Worm (Caenorhabditis elegans) whole organism, young adult: ENCODE measurements around the gene srw-118.
A peak's percentile ranks its signal among the peaks of the same experiment; 100 is the strongest.

ENCODE experiments used
- B0261.1 ChIP-seq: sonication (generic microtip); optimal IDR thresholded peaks from 2 replicates; lab custom pipeline; 2016; ENCODE audit warnings: mild to moderate bottlenecking, missing genetic modification characterization, moderate library complexity, missing compliant biosample characterization
- F10E7.11 ChIP-seq: sonication (generic microtip); optimal IDR thresholded peaks from 2 replicates; lab custom pipeline; 2017; ENCODE audit warnings: mild to moderate bottlenecking, missing genetic modification characterization, moderate library complexity, missing compliant biosample characterization
- F33H1.4 ChIP-seq: fragments of 200-800 bp; sonication (Bioruptor generic); IDR thresholded peaks from 2 replicates; pipeline ENCODE4 v1.3.6; 2022; ENCODE audit warnings: missing genetic modification reagents, missing genetic modification characterization, missing compliant biosample characterization
- F39B2.1 ChIP-seq: fragments of 200-800 bp; sonication (Bioruptor generic); IDR thresholded peaks from 2 replicates; pipeline ENCODE4 v1.3.6; 2022; ENCODE audit warnings: missing genetic modification reagents, missing genetic modification characterization, missing compliant biosample characterization
- F49E8.2 ChIP-seq: sonication (generic microtip); optimal IDR thresholded peaks from 3 replicates; lab custom pipeline; 2017; ENCODE audit warnings: missing genetic modification characterization, mild to moderate bottlenecking, missing compliant biosample characterization, antibody characterized with exemption, moderate library complexity; ENCODE audit not compliant: insufficient read depth
- F52B5.7 ChIP-seq: sonication (generic microtip); optimal IDR thresholded peaks from 2 replicates; lab custom pipeline; 2016; ENCODE audit warnings: mild to moderate bottlenecking, missing genetic modification characterization, missing compliant biosample characterization
- F55B11.4 ChIP-seq: sonication (generic microtip); optimal IDR thresholded peaks from 2 replicates; lab custom pipeline; 2016; ENCODE audit warnings: missing compliant biosample characterization, missing genetic modification characterization, borderline replicate concordance; ENCODE audit not compliant: insufficient read depth
- F57A8.1 ChIP-seq: fragments of 200-800 bp; sonication (Bioruptor generic); optimal IDR thresholded peaks from 2 replicates; lab custom pipeline; 2018; ENCODE audit warnings: mild to moderate bottlenecking, missing genetic modification characterization, moderate library complexity, missing compliant biosample characterization
- K11D2.4 ChIP-seq: fragments of 200-800 bp; sonication (Bioruptor generic); IDR thresholded peaks from 2 replicates; pipeline ENCODE4 v1.3.6; 2022; ENCODE audit warnings: missing genetic modification reagents, missing genetic modification characterization, missing compliant biosample characterization
- K12H6.12 ChIP-seq: fragments of 200-800 bp; sonication (Bioruptor generic); optimal IDR thresholded peaks from 2 replicates; lab custom pipeline; 2018; ENCODE audit warnings: mild to moderate bottlenecking, missing genetic modification characterization, missing compliant biosample characterization
- T07F8.4 ChIP-seq: sonication (generic microtip); optimal IDR thresholded peaks from 2 replicates; lab custom pipeline; 2016; ENCODE audit warnings: mild to moderate bottlenecking, missing genetic modification characterization, moderate library complexity, missing compliant biosample characterization
- T26A5.8 ChIP-seq: sonication (generic microtip); optimal IDR thresholded peaks from 2 replicates; lab custom pipeline; 2016; ENCODE audit warnings: missing genetic modification characterization, missing compliant biosample characterization
- Y53G8AR.9 ChIP-seq: fragments of 200-800 bp; sonication (Bioruptor generic); conservative IDR thresholded peaks from 2 replicates; pipeline ENCODE4 v1.3.6; 2022; ENCODE audit warnings: missing genetic modification reagents, missing genetic modification characterization, missing compliant biosample characterization
- Y95B8A.8 ChIP-seq: fragments of 200-800 bp; sonication (Bioruptor generic); IDR thresholded peaks from 2 replicates; pipeline ENCODE4 v1.3.6; 2022; ENCODE audit warnings: missing genetic modification reagents, missing genetic modification characterization, missing compliant biosample characterization
- ZK185.1 ChIP-seq: sonication (generic microtip); optimal IDR thresholded peaks from 2 replicates; lab custom pipeline; 2016; ENCODE audit warnings: mild to moderate bottlenecking, missing genetic modification characterization, missing compliant biosample characterization; ENCODE audit not compliant: poor library complexity, severe bottlenecking
- aptf-3 ChIP-seq: fragments of 200-800 bp; sonication (Bioruptor generic); IDR thresholded peaks from 2 replicates; pipeline ENCODE4 v1.3.6; 2022; ENCODE audit warnings: missing genetic modification characterization, missing compliant biosample characterization
- atf-7 ChIP-seq: sonication (generic microtip); optimal IDR thresholded peaks from 2 replicates; lab custom pipeline; 2017; ENCODE audit warnings: mild to moderate bottlenecking, missing genetic modification characterization, missing compliant biosample characterization
- athp-1 ChIP-seq: sonication (generic microtip); optimal IDR thresholded peaks from 2 replicates; lab custom pipeline; 2017; ENCODE audit warnings: mild to moderate bottlenecking, missing genetic modification characterization, missing compliant biosample characterization
- attf-3 ChIP-seq: fragments of 200-800 bp; sonication (Bioruptor generic); conservative IDR thresholded peaks from 2 replicates; pipeline ENCODE4 v1.3.6; 2022; ENCODE audit warnings: missing genetic modification reagents, missing genetic modification characterization, missing compliant biosample characterization
- attf-6 ChIP-seq: fragments of 200-800 bp; sonication (Bioruptor generic); IDR thresholded peaks from 2 replicates; pipeline ENCODE4 v1.3.6; 2022; ENCODE audit warnings: missing genetic modification reagents, missing genetic modification characterization, missing compliant biosample characterization
- ceh-100 ChIP-seq: fragments of 200-800 bp; sonication (Bioruptor generic); IDR thresholded peaks from 2 replicates; pipeline ENCODE4 v1.3.6; 2022; ENCODE audit warnings: missing genetic modification reagents, missing genetic modification characterization, missing compliant biosample characterization
- ceh-40 ChIP-seq: fragments of 200-800 bp; sonication (Bioruptor generic); IDR thresholded peaks from 2 replicates; pipeline ENCODE4 v1.3.6; 2022; ENCODE audit warnings: missing genetic modification characterization, missing compliant biosample characterization
- ceh-91 ChIP-seq: fragments of 200-800 bp; sonication (Bioruptor generic); IDR thresholded peaks from 2 replicates; pipeline ENCODE4 v1.3.6; 2022; ENCODE audit warnings: missing genetic modification reagents, missing genetic modification characterization, missing compliant biosample characterization
- die-1 ChIP-seq: sonication (generic microtip); optimal IDR thresholded peaks from 2 replicates; lab custom pipeline; 2016; ENCODE audit warnings: missing genotype, mild to moderate bottlenecking, missing genetic modification characterization, missing compliant biosample characterization
- dpff-1 ChIP-seq: sonication (generic microtip); optimal IDR thresholded peaks from 2 replicates; lab custom pipeline; 2017; ENCODE audit warnings: mild to moderate bottlenecking, missing genetic modification characterization, missing compliant biosample characterization
- efl-1 ChIP-seq: fragments of 150-350 bp; optimal IDR thresholded peaks from 2 replicates; lab custom pipeline; 2014; ENCODE audit warnings: missing biosample characterization, missing genetic modification reagents, missing genetic modification characterization
- egrh-3 ChIP-seq: fragments of 200-800 bp; sonication (Bioruptor generic); IDR thresholded peaks from 2 replicates; pipeline ENCODE4 v1.3.6; 2022; ENCODE audit warnings: missing genetic modification reagents, missing genetic modification characterization, missing compliant biosample characterization
- ets-4 ChIP-seq: fragments of 200-800 bp; sonication (Bioruptor generic); optimal IDR thresholded peaks from 2 replicates; lab custom pipeline; 2018; ENCODE audit warnings: mild to moderate bottlenecking, missing genetic modification characterization, missing compliant biosample characterization
- hrde-1 ChIP-seq: sonication (generic microtip); optimal IDR thresholded peaks from 2 replicates; lab custom pipeline; 2016; ENCODE audit warnings: missing genetic modification characterization, mild to moderate bottlenecking, missing compliant biosample characterization, moderate library complexity, missing genotype, missing genetic modification reagents, borderline replicate concordance
- let-607 ChIP-seq, 2 experiments: fragments of 200-800 bp in 1 of 2; sonication (Bioruptor generic) in 1 of 2; sonication (generic microtip) in 1 of 2; optimal IDR thresholded peaks; 2 replicates each; lab custom pipeline; 2016 to 2018; ENCODE audit warnings: mild to moderate bottlenecking in 2 of 2, missing compliant biosample characterization in 2 of 2, missing genetic modification characterization in 2 of 2, moderate library complexity in 2 of 2, missing genotype in 1 of 2
- lin-54 ChIP-seq: fragments of 200-800 bp; sonication (Bioruptor generic); optimal IDR thresholded peaks from 2 replicates; lab custom pipeline; 2018; ENCODE audit warnings: mild to moderate bottlenecking, missing genetic modification characterization, missing compliant biosample characterization
- lsy-27 ChIP-seq: sonication (generic microtip); optimal IDR thresholded peaks from 2 replicates; lab custom pipeline; 2017; ENCODE audit warnings: missing genetic modification characterization, mild to moderate bottlenecking, missing compliant biosample characterization, antibody characterized with exemption, missing genotype, borderline replicate concordance; ENCODE audit not compliant: insufficient read depth
- madf-10 ChIP-seq: sonication (generic microtip); optimal IDR thresholded peaks from 2 replicates; lab custom pipeline; 2016; ENCODE audit warnings: mild to moderate bottlenecking, missing genetic modification characterization, missing compliant biosample characterization
- madf-3 ChIP-seq: fragments of 200-800 bp; sonication (Bioruptor generic); IDR thresholded peaks from 2 replicates; pipeline ENCODE4 v1.3.6; 2022; ENCODE audit warnings: missing genetic modification reagents, missing genetic modification characterization, missing compliant biosample characterization
- madf-6 ChIP-seq: fragments of 200-800 bp; sonication (Bioruptor generic); IDR thresholded peaks from 2 replicates; pipeline ENCODE4 v1.3.6; 2022; ENCODE audit warnings: missing genetic modification reagents, missing genetic modification characterization, missing compliant biosample characterization
- nfyb-1 ChIP-seq: fragments of 200-800 bp; sonication (Bioruptor generic); IDR thresholded peaks from 2 replicates; pipeline ENCODE4 v1.3.6; 2022; ENCODE audit warnings: missing genetic modification reagents, missing genetic modification characterization, missing compliant biosample characterization
- nhr-80 ChIP-seq: sonication (generic microtip); optimal IDR thresholded peaks from 2 replicates; lab custom pipeline; 2016; ENCODE audit warnings: missing genetic modification characterization, missing compliant biosample characterization
- pha-4 ChIP-seq: fragments of 150-350 bp; sonication (generic microtip); optimal IDR thresholded peaks from 2 replicates; lab custom pipeline; 2014; ENCODE audit warnings: missing biosample characterization, missing genetic modification reagents, missing genetic modification characterization
- rec-8 ChIP-seq, 2 experiments: sonication (generic microtip); optimal IDR thresholded peaks; 2 replicates each; lab custom pipeline; 2016; ENCODE audit warnings: mild to moderate bottlenecking in 2 of 2, missing genetic modification characterization in 2 of 2, missing genetic modification reagents in 2 of 2, missing genotype in 2 of 2, missing biosample characterization in 1 of 2, missing compliant biosample characterization in 1 of 2, moderate library complexity in 1 of 2
- repo-1 ChIP-seq: sonication (generic microtip); optimal IDR thresholded peaks from 2 replicates; lab custom pipeline; 2017; ENCODE audit warnings: mild to moderate bottlenecking, missing genetic modification characterization, missing compliant biosample characterization
- snpc-1.3 ChIP-seq: sonication (generic microtip); optimal IDR thresholded peaks from 2 replicates; lab custom pipeline; 2017; ENCODE audit warnings: missing genetic modification characterization, mild to moderate bottlenecking, missing compliant biosample characterization, antibody characterized with exemption, moderate library complexity, missing genotype, missing genetic modification reagents; ENCODE audit not compliant: insufficient read depth
- unc-62 ChIP-seq: fragments of 150-350 bp; optimal IDR thresholded peaks from 2 replicates; lab custom pipeline; 2014; ENCODE audit warnings: missing biosample characterization, missing genetic modification reagents, missing genetic modification characterization
- zim-3 ChIP-seq: sonication (generic microtip); optimal IDR thresholded peaks from 2 replicates; lab custom pipeline; 2017; ENCODE audit warnings: mild to moderate bottlenecking, missing genetic modification characterization, moderate library complexity, missing compliant biosample characterization
- ztf-22 ChIP-seq: fragments of 200-800 bp; sonication (Bioruptor generic); optimal IDR thresholded peaks from 2 replicates; lab custom pipeline; 2018; ENCODE audit warnings: mild to moderate bottlenecking, missing genetic modification characterization, moderate library complexity, missing compliant biosample characterization
- ztf-25 ChIP-seq: fragments of 200-800 bp; sonication (Bioruptor generic); IDR thresholded peaks from 2 replicates; pipeline ENCODE4 v1.3.6; 2022; ENCODE audit warnings: missing genetic modification reagents, missing genetic modification characterization, missing compliant biosample characterization

Gene srw-118

DNA sequence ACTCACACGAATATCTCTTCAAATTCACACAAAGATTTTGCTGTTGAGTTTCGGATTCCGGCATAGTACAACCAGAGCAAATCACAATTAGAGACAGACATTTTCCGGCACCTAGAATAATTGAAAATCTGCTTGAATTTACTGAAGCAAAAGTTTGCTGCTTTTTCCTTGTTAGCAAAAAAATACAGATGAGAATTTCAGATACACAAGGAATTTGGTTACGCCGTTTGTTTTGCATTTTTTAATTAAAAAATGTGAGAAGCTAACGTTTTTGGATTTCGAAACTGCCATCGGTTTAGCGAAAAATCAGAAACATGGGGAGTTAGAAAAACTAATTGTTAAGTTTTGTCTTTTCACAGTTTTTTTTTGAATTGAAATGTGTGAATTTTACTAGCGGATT, at the start of gene srw-118:
Gene srw-118, minus strand, starts transcription at position 101 of the 400 bp plus-strand sequence.
- TF ChIP-seq repo-1 (tag; lab: Kevin White, UChicago) (no peak), athp-1 (no peak), madf-6 (GFP tag; lab: Robert Waterston, UW) (no peak), ets-4 (GFP tag; lab: Kevin White, UChicago) (no peak), egrh-3 (GFP tag; lab: Robert Waterston, UW) (no peak), F39B2.1 (no peak), ZK185.1 (no peak), F55B11.4 (no peak), aptf-3 (GFP tag; lab: Robert Waterston, UW) (no peak), F33H1.4 (GFP tag; lab: Robert Waterston, UW) (no peak)

DNA sequence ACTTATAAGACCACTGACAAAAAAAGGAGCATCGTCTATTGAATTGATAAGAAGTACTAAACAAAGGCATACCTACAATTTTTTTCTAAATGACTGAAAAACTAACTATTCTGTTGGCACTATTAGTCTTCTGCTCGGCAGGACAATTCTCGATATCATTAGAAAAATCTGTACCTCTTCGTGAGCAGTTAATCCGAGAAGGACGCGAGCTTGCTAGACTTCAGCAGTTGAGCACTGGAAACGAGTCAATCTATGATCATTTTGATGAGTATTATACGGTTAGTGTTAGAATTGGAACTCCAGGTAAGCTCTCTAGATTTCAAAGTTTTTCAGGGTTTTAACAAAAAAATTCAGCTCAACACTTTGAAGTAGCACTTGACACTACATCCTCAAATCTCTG, 48.3 kb upstream of the srw-118 start, which contains the start of gene asp-7:
Gene asp-7, plus strand, starts transcription at position 81 of the 400 bp plus-strand sequence.
- TF ChIP-seq atf-7 (tag; lab: Kevin White, UChicago) (no peak), nhr-80 (tag; lab: Kevin White, UChicago) (no peak), ceh-100 (GFP tag; lab: Robert Waterston, UW) (no peak), let-607 (tag; optimal IDR thresholded peaks at IDR 0.05; lab: Kevin White, UChicago) (no peak), ceh-91 (GFP tag; lab: Robert Waterston, UW) (no peak), B0261.1 (no peak), madf-10 (tag; lab: Kevin White, UChicago) (no peak), Y53G8AR.9 (GFP tag; lab: Robert Waterston, UW) (no peak), ZK185.1 (no peak), snpc-1.3 (no peak), ztf-25 (GFP tag; lab: Robert Waterston, UW) (no peak), zim-3 (no peak), F49E8.2 (no peak), hrde-1 (no peak), lsy-27 (no peak), ceh-40 (GFP tag; lab: Robert Waterston, UW) (no peak), F57A8.1 (GFP tag; lab: Kevin White, UChicago) (no peak), dpff-1 (no peak)

ce11 chrV:3024274-3024673, 44.4 kb upstream of the srw-118 start, which contains the start of gene asp-8:
TSS of gene asp-8 (plus strand) at chrV:3024549.
- TF ChIP-seq madf-3 (GFP tag; lab: Robert Waterston, UW) (no peak), ztf-22 (GFP tag; lab: Kevin White, UChicago) (no peak), T26A5.8 (tag; lab: Kevin White, UChicago) (no peak), nhr-80 (tag; lab: Kevin White, UChicago) (peak; percentile 9), K11D2.4 (no peak), ztf-25 (GFP tag; lab: Robert Waterston, UW) (no peak)
- TF ChIP-seq, all 124 proteins: peak for 1

ce11 chrV:3021306-3021705, 41.4 kb upstream of the srw-118 start, which contains the start of gene irld-12:
TSS of gene irld-12 (minus strand) at chrV:3021406.
- TF ChIP-seq attf-6 (GFP tag; lab: Robert Waterston, UW) (no peak), nfyb-1 (GFP tag; lab: Robert Waterston, UW) (no peak), attf-3 (GFP tag; lab: Robert Waterston, UW) (no peak), unc-62 (GFP tag; lab: Kevin White, UChicago) (no peak), efl-1 (GFP tag; lab: Kevin White, UChicago) (no peak), lsy-27 (no peak), F52B5.7 (no peak), F10E7.11 (tag; lab: Kevin White, UChicago) (no peak), lin-54 (GFP tag; lab: Kevin White, UChicago) (no peak), pha-4 (tag; lab: Kevin White, UChicago) (no peak), madf-3 (GFP tag; lab: Robert Waterston, UW) (no peak), let-607 (tag; optimal IDR thresholded peaks at IDR 0.05; lab: Kevin White, UChicago) (no peak), ceh-100 (GFP tag; lab: Robert Waterston, UW) (no peak), K12H6.12 (tag; lab: Kevin White, UChicago) (no peak), die-1 (no peak), rec-8 (tag; optimal IDR thresholded peaks at IDR 0.05; lab: Kevin White, UChicago) (no peak), Y95B8A.8 (GFP tag; lab: Robert Waterston, UW) (no peak), T07F8.4 (no peak)
